Worm (Caenorhabditis elegans): ENCODE measurements around the gene csa-1.

The csa-1 gene

DNA sequence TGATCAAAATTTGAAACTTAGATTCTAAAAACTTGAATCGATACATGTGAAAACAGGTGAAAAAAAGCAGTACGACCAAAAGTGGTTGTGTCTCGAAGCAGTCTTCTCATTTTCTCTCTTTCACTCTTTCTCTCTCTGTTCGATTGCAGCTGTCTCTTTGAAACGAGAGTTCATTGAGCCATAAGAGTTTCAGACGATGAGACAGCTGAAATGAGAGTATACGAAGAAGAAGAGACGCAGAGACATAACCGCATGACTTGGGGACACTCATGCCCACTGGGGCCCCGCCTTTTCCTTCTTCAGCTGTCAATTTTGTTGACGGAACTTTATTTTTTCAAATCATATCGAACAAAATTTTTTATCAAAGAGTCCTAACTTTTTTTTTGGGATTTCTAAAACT, 45.5 kb downstream of the csa-1 start (continued):
- TF ChIP-seq nhr-28 (tag; optimal IDR thresholded peaks at IDR 0.05) (no peak), unc-130 (tag; optimal IDR thresholded peaks at IDR 0.05) (no peak), nhr-237 (tag; optimal IDR thresholded peaks at IDR 0.05) (peak; percentile 30), ets-5 (GFP tag; IDR thresholded peaks at IDR 0.05) (no peak), aha-1 (tag; optimal IDR thresholded peaks at IDR 0.05) (no peak), ztf-11 (tag; optimal IDR thresholded peaks at IDR 0.05) (no peak), alr-1 (tag; optimal IDR thresholded peaks at IDR 0.05; ENCODE audit: borderline replicate concordance) (no peak), C34B4.2 (tag; optimal IDR thresholded peaks at IDR 0.05) (no peak), rnt-1 (tag; optimal IDR thresholded peaks at IDR 0.05) (peak; percentile 92), mab-9 (GFP tag; IDR thresholded peaks at IDR 0.05) (peak; percentile 56; the same call in 1 of the 2 replicates), ceh-63 (GFP tag; optimal IDR thresholded peaks at IDR 0.05) (no peak), unc-30 (tag; optimal IDR thresholded peaks at IDR 0.05) (no peak), C04F5.9 (tag; optimal IDR thresholded peaks at IDR 0.05) (peak; percentile 16), efl-3 (GFP tag; optimal IDR thresholded peaks at IDR 0.05) (no peak), vab-15 (tag; optimal IDR thresholded peaks at IDR 0.05) (no peak), nhr-11 (tag; optimal IDR thresholded peaks at IDR 0.05) (peak; percentile 86), elt-3 (tag; optimal IDR thresholded peaks at IDR 0.05) (peak in 2 of 6 experiments; percentile 63 to 82), ces-1 (GFP tag; optimal IDR thresholded peaks at IDR 0.05) (no peak), nhr-77 (tag; optimal IDR thresholded peaks at IDR 0.05) (peak; percentile 49), unc-98 (GFP tag; IDR thresholded peaks at IDR 0.05) (no peak), lin-13 (GFP tag; optimal IDR thresholded peaks at IDR 0.05) (peak; percentile 70), unc-62 (GFP tag; optimal IDR thresholded peaks at IDR 0.05) (no peak), F16B12.6 (tag; optimal IDR thresholded peaks at IDR 0.05) (peak; percentile 51), lsy-2 (tag; optimal IDR thresholded peaks at IDR 0.05) (peak; percentile 87 to 89), xbp-1 (tag; optimal IDR thresholded peaks at IDR 0.05) (peak; percentile 80), nhr-19 (GFP tag; conservative IDR thresholded peaks at IDR 0.05) (peak; percentile 86), pag-3 (tag; optimal IDR thresholded peaks at IDR 0.05; ENCODE audit: borderline replicate concordance, insufficient read depth) (no peak), zag-1 (tag; optimal IDR thresholded peaks at IDR 0.05) (no peak), irx-1 (tag; optimal IDR thresholded peaks at IDR 0.05) (peak; percentile 79), dpl-1 (GFP tag; optimal IDR thresholded peaks at IDR 0.05) (peak; percentile 47 to 70 (median 69)), C16A3.4 (tag; optimal IDR thresholded peaks at IDR 0.05) (peak; percentile 71), hpl-2 (GFP tag; optimal IDR thresholded peaks at IDR 0.05) (peak; percentile 44), ceh-8 (GFP tag; optimal IDR thresholded peaks at IDR 0.05) (no peak), nhr-76 (tag; optimal IDR thresholded peaks at IDR 0.05) (no peak), aly-2 (tag; optimal IDR thresholded peaks at IDR 0.05) (peak; percentile 42), skn-1 (tag; optimal IDR thresholded peaks at IDR 0.05) (peak; percentile 67), elt-2 (tag; optimal IDR thresholded peaks at IDR 0.05) (peak; percentile 53), ceh-88 (GFP tag; IDR thresholded peaks at IDR 0.05) (peak; percentile 16; the same call in 1 of the 2 replicates), fkh-10 (GFP tag; optimal IDR thresholded peaks at IDR 0.05) (peak; percentile 2), dsc-1 (tag; optimal IDR thresholded peaks at IDR 0.05) (peak; percentile 48), hlh-17 (GFP tag; optimal IDR thresholded peaks at IDR 0.05; ENCODE audit: borderline replicate concordance) (no peak), pqm-1 (tag; optimal IDR thresholded peaks at IDR 0.05) (no peak), nhr-85 (tag) (peak; percentile 97), nhr-12 (tag; optimal IDR thresholded peaks at IDR 0.05) (no peak), tbx-2 (tag; optimal IDR thresholded peaks at IDR 0.05) (peak; percentile 89), nhr-47 (tag; optimal IDR thresholded peaks at IDR 0.05) (peak; percentile 89), snu-23 (GFP tag; optimal IDR thresholded peaks at IDR 0.05) (peak; percentile 94), tlp-1 (tag; optimal IDR thresholded peaks at IDR 0.05) (no peak), ceh-82 (tag; optimal IDR thresholded peaks at IDR 0.05) (peak; percentile 5 to 90 (median 86)), lin-35 (GFP tag; optimal IDR thresholded peaks at IDR 0.05) (peak; percentile 68 to 84), ztf-4 (tag; optimal IDR thresholded peaks at IDR 0.05) (peak; percentile 71), sup-37 (GFP tag; optimal IDR thresholded peaks at IDR 0.05) (no peak)

All from whole organism, L1 larva.